Worm (Caenorhabditis elegans) whole organism, L3 larva: ENCODE measurements around the gene irld-26.

Experiments
- R02D3.7 ChIP-seq: fragments of 150-350 bp; optimal IDR thresholded peaks from 2 replicates; lab custom pipeline; 2014; ENCODE audit warnings: missing biosample characterization, missing genetic modification characterization
- ama-1 ChIP-seq: fragments of 150-350 bp; optimal IDR thresholded peaks from 2 replicates; lab custom pipeline; 2018
- egl-5 ChIP-seq: fragments of 150-350 bp; optimal IDR thresholded peaks from 2 replicates; lab custom pipeline; 2017; ENCODE audit warnings: missing biosample characterization, missing genetic modification reagents, missing genetic modification characterization, inconsistent platforms
- hmg-11 ChIP-seq: sonication (generic microtip); optimal IDR thresholded peaks from 2 replicates; lab custom pipeline; 2016; ENCODE audit warnings: missing genetic modification characterization, missing compliant biosample characterization
- lin-39 ChIP-seq: fragments of 150-350 bp; optimal IDR thresholded peaks from 2 replicates; lab custom pipeline; 2018; ENCODE audit warnings: missing biosample characterization, missing genetic modification reagents, missing genetic modification characterization
- mdl-1 ChIP-seq: fragments of 150-350 bp; optimal IDR thresholded peaks from 2 replicates; lab custom pipeline; 2014; ENCODE audit warnings: missing biosample characterization, missing genetic modification characterization
- pha-4 ChIP-seq: fragments of 150-350 bp; optimal IDR thresholded peaks from 2 replicates; lab custom pipeline; 2014; ENCODE audit warnings: missing biosample characterization, missing genetic modification reagents, missing genetic modification characterization
- unc-62 ChIP-seq: fragments of 150-350 bp; sonication (generic microtip); optimal IDR thresholded peaks from 4 replicates; lab custom pipeline; 2014; ENCODE audit warnings: missing biosample characterization, missing genetic modification reagents, missing genetic modification characterization

DNA sequence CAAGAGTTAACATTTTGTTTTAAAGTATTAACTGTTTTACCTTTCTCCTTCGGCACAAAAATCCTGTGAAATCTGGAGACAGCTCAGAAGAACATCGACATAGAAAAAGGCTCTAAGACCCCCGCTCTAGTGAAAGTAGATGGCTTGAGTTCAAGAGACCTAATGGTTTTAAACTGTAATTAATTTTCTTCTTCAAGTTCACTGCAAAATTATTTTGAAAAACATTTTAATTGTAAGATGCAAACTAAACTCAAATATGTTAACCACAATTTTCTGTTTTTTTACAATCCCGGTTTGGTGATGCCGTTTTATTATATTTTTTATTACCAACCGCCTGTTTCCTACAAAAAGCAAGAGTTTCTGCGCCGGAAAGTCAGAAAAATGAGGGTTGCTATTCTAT is 28.6 kb downstream of the irld-26 start, which contains the start of gene clec-233:
- TF ChIP-seq unc-62 (no peak), ama-1 (no peak), hmg-11 (tag; lab: Kevin White, UChicago) (no peak), R02D3.7 (tag; lab: Kevin White, UChicago) (no peak), egl-5 (tag; lab: Kevin White, UChicago) (no peak), pha-4 (no peak), lin-39 (tag; lab: Kevin White, UChicago) (no peak), mdl-1 (tag; lab: Kevin White, UChicago) (no peak)
